Worm (Caenorhabditis elegans): ENCODE measurements around the gene swt-1.

DNA sequence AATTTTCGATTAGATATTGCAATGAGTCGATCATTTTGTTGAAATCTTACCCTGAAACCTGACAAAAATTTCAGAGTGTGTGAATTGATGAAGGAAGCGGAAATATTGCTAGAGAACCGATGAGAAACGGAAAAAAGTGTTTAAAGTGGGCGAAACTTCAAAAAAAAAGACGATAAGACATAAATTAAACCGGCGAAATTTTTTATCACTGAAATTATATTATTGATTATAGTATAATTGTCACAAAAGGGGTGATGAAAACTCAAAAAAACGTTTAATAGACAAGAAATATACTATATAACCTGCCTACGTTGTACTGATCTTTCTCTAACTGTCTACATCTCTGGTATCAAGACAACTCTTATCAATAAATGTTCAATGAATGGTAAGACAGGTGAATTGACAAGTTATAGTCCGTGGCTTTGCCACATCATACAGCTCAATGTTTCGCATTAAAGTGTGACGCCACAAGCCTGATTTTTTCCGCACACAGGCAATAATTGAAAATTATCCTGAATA lies 29.9 kb downstream of the swt-1 start, which contains the start of gene pxmp-4:
- TF ChIP-seq hmg-11 (tag; optimal IDR thresholded peaks at IDR 0.05) (no peak), elt-3 (tag; optimal IDR thresholded peaks at IDR 0.05) (no peak), egl-27 (tag; optimal IDR thresholded peaks at IDR 0.05) (no peak), jun-1 (tag; optimal IDR thresholded peaks at IDR 0.05) (no peak), zag-1 (tag; optimal IDR thresholded peaks at IDR 0.05) (no peak)

Measured in whole organism, L3 larva.